Worm (Caenorhabditis elegans): ENCODE results near the gene F14F9.4.

DNA sequence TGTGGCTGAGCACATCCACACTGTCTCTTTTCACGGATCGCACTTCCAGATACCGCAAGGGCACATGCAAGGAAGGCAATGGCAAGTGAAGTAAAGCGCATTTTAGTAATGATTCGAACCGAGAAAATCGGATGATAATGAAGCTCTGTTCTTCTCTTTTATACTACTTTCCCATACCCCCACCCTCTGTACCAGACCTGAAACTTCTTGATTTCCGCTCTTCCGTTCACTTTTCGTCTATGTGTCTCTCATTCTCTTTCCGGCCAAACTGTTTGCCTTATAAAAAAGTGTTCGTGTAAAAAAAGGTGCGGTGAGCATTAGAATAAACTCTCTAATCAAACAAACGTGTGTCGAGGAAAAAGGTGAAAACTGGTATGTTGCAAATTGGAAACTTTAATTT, 29.3 kb downstream of the F14F9.4 start, which contains the start of gene abu-6:
- TF ChIP-seq nhr-77 (tag; optimal IDR thresholded peaks at IDR 0.05) (no peak), C34F6.9 (tag; optimal IDR thresholded peaks at IDR 0.05) (no peak), unc-39 (tag; optimal IDR thresholded peaks at IDR 0.05) (no peak), ama-1 (optimal IDR thresholded peaks at IDR 0.05) (no peak), nhr-12 (tag; optimal IDR thresholded peaks at IDR 0.05) (no peak), aly-2 (tag; optimal IDR thresholded peaks at IDR 0.05) (no peak), mab-5 (tag; optimal IDR thresholded peaks at IDR 0.05) (no peak), lsy-2 (tag; optimal IDR thresholded peaks at IDR 0.05) (no peak), nhr-6 (tag; optimal IDR thresholded peaks at IDR 0.05) (no peak), peb-1 (tag; optimal IDR thresholded peaks at IDR 0.05) (no peak), snpc-4 (tag; optimal IDR thresholded peaks at IDR 0.05) (no peak), unc-62 (GFP tag; optimal IDR thresholded peaks at IDR 0.05) (no peak), egl-27 (tag; optimal IDR thresholded peaks at IDR 0.05) (no peak), R02D3.7 (tag; optimal IDR thresholded peaks at IDR 0.05) (no peak)
